Fruit fly (Drosophila melanogaster) whole organism, embryonic: ENCODE results near the gene P5cr-2.
A peak's percentile ranks its signal among the peaks of the same experiment; 100 is the strongest.

Experiments used
- CG10267 ChIP-seq: fragments of 200-800 bp; sonication (Bioruptor generic); optimal IDR thresholded peaks from 2 replicates; lab custom pipeline; 2018; ENCODE audit warnings: missing biosample characterization, mild to moderate bottlenecking, missing genetic modification characterization, moderate library complexity
- CG11085 ChIP-seq: fragments of 200-800 bp; sonication (Bioruptor generic); IDR thresholded peaks from 2 replicates; pipeline ENCODE4 v1.3.6; 2022; ENCODE audit warnings: missing biosample characterization, missing genetic modification characterization
- CG12236 ChIP-seq: fragments of 200-800 bp; sonication (Bioruptor generic); optimal IDR thresholded peaks from 2 replicates; lab custom pipeline; 2016; ENCODE audit warnings: missing biosample characterization, missing genetic modification characterization
- CG12942 ChIP-seq: fragments of 200-800 bp; sonication (Bioruptor generic); optimal IDR thresholded peaks from 3 replicates; lab custom pipeline; 2016; ENCODE audit warnings: missing biosample characterization, missing genetic modification characterization
- CG13894 ChIP-seq: fragments of 200-800 bp; sonication (Bioruptor generic); optimal IDR thresholded peaks from 3 replicates; lab custom pipeline; 2018; ENCODE audit warnings: missing biosample characterization, mild to moderate bottlenecking, missing genetic modification characterization, moderate library complexity
- CG14710 ChIP-seq: fragments of 200-800 bp; sonication (Bioruptor generic); optimal IDR thresholded peaks from 3 replicates; lab custom pipeline; 2019; ENCODE audit warnings: missing biosample characterization, mild to moderate bottlenecking, missing genetic modification characterization, moderate library complexity
- CG15269 ChIP-seq: fragments of 200-800 bp; sonication (Bioruptor generic); optimal IDR thresholded peaks from 2 replicates; lab custom pipeline; 2018; ENCODE audit warnings: missing biosample characterization, mild to moderate bottlenecking, missing genetic modification characterization, moderate library complexity
- CG2116 ChIP-seq: fragments of 200-800 bp; sonication (Bioruptor generic); optimal IDR thresholded peaks from 3 replicates; lab custom pipeline; 2018; ENCODE audit warnings: missing biosample characterization, mild to moderate bottlenecking, missing genetic modification characterization
- CG2199 ChIP-seq: fragments of 200-800 bp; sonication (Bioruptor generic); IDR thresholded peaks from 3 replicates; pipeline ENCODE4 v1.3.6; 2022; ENCODE audit warnings: missing biosample characterization, missing genetic modification characterization
- CG32767 ChIP-seq: fragments of 200-800 bp; sonication (Bioruptor generic); IDR thresholded peaks from 2 replicates; pipeline ENCODE4 v1.3.6; 2022; ENCODE audit warnings: missing biosample characterization, missing genetic modification characterization
- CG34422 ChIP-seq: fragments of 200-800 bp; sonication (Bioruptor generic); IDR thresholded peaks from 3 replicates; pipeline ENCODE4 v1.3.6; 2022; ENCODE audit warnings: missing biosample characterization, missing genetic modification characterization
- CG7271 ChIP-seq: fragments of 200-800 bp; sonication (Bioruptor generic); optimal IDR thresholded peaks from 2 replicates; lab custom pipeline; 2018; ENCODE audit warnings: missing biosample characterization, mild to moderate bottlenecking, missing genetic modification characterization, moderate library complexity
- CG7372 ChIP-seq: fragments of 200-800 bp; sonication (Bioruptor generic); IDR thresholded peaks from 2 replicates; pipeline ENCODE4 v1.3.6; 2022; ENCODE audit warnings: missing biosample characterization, missing genetic modification characterization
- CG7786 ChIP-seq: fragments of 200-800 bp; sonication (Bioruptor generic); optimal IDR thresholded peaks from 2 replicates; lab custom pipeline; 2016; ENCODE audit warnings: missing biosample characterization, missing genetic modification characterization
- CG8388 ChIP-seq: fragments of 200-800 bp; sonication (Bioruptor generic); optimal IDR thresholded peaks from 2 replicates; lab custom pipeline; 2019; ENCODE audit warnings: missing biosample characterization, mild to moderate bottlenecking, missing genetic modification characterization, moderate library complexity
- CG8478 ChIP-seq: fragments of >200 bp; optimal IDR thresholded peaks from 2 replicates; lab custom pipeline; 2018
- CG9817 ChIP-seq: fragments of 200-800 bp; sonication (Bioruptor generic); optimal IDR thresholded peaks from 2 replicates; lab custom pipeline; 2018; ENCODE audit warnings: missing biosample characterization, mild to moderate bottlenecking, missing genetic modification characterization, moderate library complexity
- Camta ChIP-seq: fragments of 200-800 bp; sonication (Bioruptor generic); optimal IDR thresholded peaks from 2 replicates; lab custom pipeline; 2016; ENCODE audit warnings: missing biosample characterization, missing genetic modification characterization
- Elba2 ChIP-seq: fragments of 200-800 bp; sonication (Bioruptor generic); optimal IDR thresholded peaks from 3 replicates; lab custom pipeline; 2016; ENCODE audit warnings: missing biosample characterization, missing genetic modification characterization
- Ets65A ChIP-seq: fragments of 200-800 bp; sonication (Bioruptor generic); peaks from one replicate; lab custom pipeline; 2016; ENCODE audit warnings: missing biosample characterization, missing genetic modification characterization
- GATAe ChIP-seq: fragments of 200-800 bp; sonication (Bioruptor generic); conservative IDR thresholded peaks from 2 replicates; pipeline ENCODE4 v1.3.6; 2022; ENCODE audit warnings: missing biosample characterization, missing genetic modification characterization
- Hr39 ChIP-seq: fragments of >200 bp; optimal IDR thresholded peaks from 2 replicates; lab custom pipeline; 2017
- MBD-R2 ChIP-seq: fragments of 200-800 bp; sonication (Bioruptor generic); IDR thresholded peaks from 2 replicates; pipeline ENCODE4 v1.3.6; 2022; ENCODE audit warnings: missing biosample characterization, missing genetic modification characterization
- Mes4 ChIP-seq: fragments of 200-800 bp; sonication (Bioruptor generic); optimal IDR thresholded peaks from 2 replicates; lab custom pipeline; 2016; ENCODE audit warnings: missing biosample characterization, missing genetic modification characterization
- Nf-YB ChIP-seq: fragments of 200-800 bp; sonication (Bioruptor generic); optimal IDR thresholded peaks from 3 replicates; lab custom pipeline; 2019; ENCODE audit warnings: missing biosample characterization, mild to moderate bottlenecking, missing genetic modification characterization, moderate library complexity
- NfI ChIP-seq: fragments of 200-800 bp; sonication (Bioruptor generic); optimal IDR thresholded peaks from 3 replicates; lab custom pipeline; 2018; ENCODE audit warnings: missing biosample characterization, mild to moderate bottlenecking, missing genetic modification characterization, moderate library complexity
- Oli ChIP-seq: fragments of 200-800 bp; sonication (Bioruptor generic); optimal IDR thresholded peaks from 2 replicates; lab custom pipeline; 2018; ENCODE audit warnings: missing biosample characterization, mild to moderate bottlenecking, missing genetic modification characterization, moderate library complexity
- Pdp1 ChIP-seq, 2 experiments: fragments of 200-800 bp; sonication (Bioruptor generic); optimal IDR thresholded peaks; 3 replicates each; lab custom pipeline; 2016; ENCODE audit warnings: missing biosample characterization in 2 of 2, missing genetic modification characterization in 2 of 2, mild to moderate bottlenecking in 1 of 2, moderate library complexity in 1 of 2
- Rx ChIP-seq: fragments of 200-800 bp; sonication (Bioruptor generic); IDR thresholded peaks from 2 replicates; pipeline ENCODE4 v1.3.6; 2022; ENCODE audit warnings: missing biosample characterization, missing genetic modification characterization
- Six4 ChIP-seq: fragments of 200-800 bp; sonication (Bioruptor generic); optimal IDR thresholded peaks from 2 replicates; lab custom pipeline; 2016; ENCODE audit warnings: missing biosample characterization, missing genetic modification characterization
- Sry-δ ChIP-seq: fragments of 200-800 bp; sonication (Bioruptor generic); optimal IDR thresholded peaks from 2 replicates; lab custom pipeline; 2016; ENCODE audit warnings: missing biosample characterization, missing genetic modification characterization
- Ssrp ChIP-seq: fragments of 200-800 bp; sonication (Bioruptor generic); optimal IDR thresholded peaks from 2 replicates; lab custom pipeline; 2018; ENCODE audit warnings: missing biosample characterization, mild to moderate bottlenecking, missing genetic modification characterization, moderate library complexity
- Stat92E ChIP-seq, 3 experiments: fragments of >200 bp in 2 of 3; fragments of 200-800 bp in 1 of 3; sonication (Bioruptor generic) in 1 of 3; optimal IDR thresholded peaks; 2 replicates each; lab custom pipeline; 2017 to 2019; ENCODE audit warnings: missing biosample characterization in 3 of 3, missing genetic modification characterization in 3 of 3, mild to moderate bottlenecking in 1 of 3, moderate library complexity in 1 of 3
- bbx ChIP-seq: fragments of 200-800 bp; sonication (Bioruptor generic); IDR thresholded peaks from 2 replicates; pipeline ENCODE4 v1.3.6; 2022; ENCODE audit warnings: missing biosample characterization, missing genetic modification characterization; ENCODE audit not compliant: partially characterized antibody
- bcd ChIP-seq: fragments of 200-800 bp; sonication (Bioruptor generic); optimal IDR thresholded peaks from 2 replicates; lab custom pipeline; 2017; ENCODE audit warnings: missing biosample characterization, mild to moderate bottlenecking, missing genetic modification characterization
- cg ChIP-seq: fragments of 200-800 bp; sonication (Bioruptor generic); optimal IDR thresholded peaks from 3 replicates; lab custom pipeline; 2019; ENCODE audit warnings: missing biosample characterization, mild to moderate bottlenecking, missing genetic modification characterization, moderate library complexity
- dan ChIP-seq: fragments of 200-800 bp; sonication (Bioruptor generic); IDR thresholded peaks from 2 replicates; pipeline ENCODE4 v1.3.6; 2022; ENCODE audit warnings: missing biosample characterization, missing genetic modification characterization
- dati ChIP-seq: fragments of 200-800 bp; sonication (Bioruptor generic); IDR thresholded peaks from 2 replicates; pipeline ENCODE4 v1.3.6; 2022; ENCODE audit warnings: missing biosample characterization, missing genetic modification characterization
- dimm ChIP-seq: fragments of 200-800 bp; sonication (Bioruptor generic); IDR thresholded peaks from 2 replicates; pipeline ENCODE4 v1.3.6; 2022; ENCODE audit warnings: missing biosample characterization, missing genetic modification characterization
- dmrt99B ChIP-seq: fragments of 200-800 bp; sonication (Bioruptor generic); optimal IDR thresholded peaks from 2 replicates; lab custom pipeline; 2018; ENCODE audit warnings: missing biosample characterization, mild to moderate bottlenecking, missing genetic modification characterization, moderate library complexity
- fd3F ChIP-seq: fragments of 200-800 bp; sonication (Bioruptor generic); optimal IDR thresholded peaks from 2 replicates; lab custom pipeline; 2018; ENCODE audit warnings: missing biosample characterization, mild to moderate bottlenecking, missing genetic modification characterization, moderate library complexity
- fru ChIP-seq: fragments of >200 bp; optimal IDR thresholded peaks from 2 replicates; lab custom pipeline; 2017
- jigr1 ChIP-seq: fragments of 200-800 bp; sonication (Bioruptor generic); IDR thresholded peaks from 3 replicates; pipeline ENCODE4 v1.3.6; 2022; ENCODE audit warnings: missing biosample characterization, missing genetic modification characterization
- luna ChIP-seq: fragments of 200-800 bp; sonication (Bioruptor generic); optimal IDR thresholded peaks from 2 replicates; lab custom pipeline; 2016; ENCODE audit warnings: missing biosample characterization, missing genetic modification characterization
- pros ChIP-seq: fragments of 200-800 bp; sonication (Bioruptor generic); optimal IDR thresholded peaks from 3 replicates; lab custom pipeline; 2019; ENCODE audit warnings: missing biosample characterization, mild to moderate bottlenecking, missing genetic modification characterization, moderate library complexity
- psq ChIP-seq: fragments of 200-800 bp; sonication (Bioruptor generic); optimal IDR thresholded peaks from 2 replicates; lab custom pipeline; 2017; ENCODE audit warnings: missing biosample characterization, missing genetic modification characterization
- ranshi ChIP-seq: fragments of 200-800 bp; sonication (Bioruptor generic); IDR thresholded peaks from 2 replicates; pipeline ENCODE4 v1.3.6; 2022; ENCODE audit warnings: missing biosample characterization, missing genetic modification characterization
- salm ChIP-seq: fragments of 200-800 bp; sonication (Bioruptor generic); optimal IDR thresholded peaks from 2 replicates; lab custom pipeline; 2018; ENCODE audit warnings: missing biosample characterization, mild to moderate bottlenecking, missing genetic modification characterization
- ssp ChIP-seq: fragments of 200-800 bp; sonication (Bioruptor generic); IDR thresholded peaks from 2 replicates; pipeline ENCODE4 v1.3.6; 2022; ENCODE audit warnings: missing biosample characterization, missing genetic modification characterization
- z ChIP-seq: fragments of 200-800 bp; sonication (Bioruptor generic); IDR thresholded peaks from 3 replicates; pipeline ENCODE4 v1.3.6; 2022; ENCODE audit warnings: missing biosample characterization, missing genetic modification characterization
- zfh2 ChIP-seq: fragments of 200-800 bp; sonication (Bioruptor generic); optimal IDR thresholded peaks from 2 replicates; lab custom pipeline; 2016; ENCODE audit warnings: missing biosample characterization, missing genetic modification characterization

P5cr-2 gene

DNA sequence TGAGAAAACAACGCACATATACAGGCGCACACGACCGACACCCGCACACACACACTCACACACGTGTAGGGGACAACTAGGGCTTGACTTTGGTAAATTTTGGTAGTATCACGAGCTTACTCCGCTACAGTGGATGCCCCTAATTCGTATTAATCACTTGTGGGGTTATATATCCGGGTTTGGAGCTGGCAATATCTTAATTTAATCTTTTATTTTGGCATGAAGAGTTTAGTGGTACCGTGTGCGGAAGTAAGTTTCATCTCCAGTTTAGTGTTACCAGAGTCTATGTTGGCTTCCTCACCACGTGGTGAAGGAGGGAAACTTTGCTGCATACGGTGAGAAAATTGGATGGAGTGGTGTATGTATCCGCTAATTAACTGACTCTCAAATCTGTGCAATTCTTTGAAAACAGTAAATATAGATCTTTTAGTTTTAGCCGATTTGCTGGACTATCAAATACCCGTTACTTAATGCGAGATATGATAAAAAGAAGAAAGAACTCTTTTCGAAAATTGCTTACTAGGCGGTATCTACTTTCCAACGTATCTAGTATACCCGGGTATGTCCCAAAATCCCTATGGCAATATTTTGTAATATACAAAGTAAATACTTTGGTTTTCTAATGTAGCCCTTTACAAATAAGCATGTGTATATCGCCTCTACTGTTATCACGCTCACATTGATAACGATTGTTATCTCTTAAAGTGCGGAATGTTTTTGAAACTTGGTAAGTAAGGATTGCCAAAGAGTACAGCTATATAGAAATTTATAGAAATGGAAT is at the start of gene P5cr-2, which contains the start of gene CG5823 (continued):
- TF ChIP-seq ranshi (peak; percentile 38), CG8388 (no peak), CG9817 (tag; lab: Kevin White, UChicago) (no peak), CG7372 (GFP tag; lab: Robert Waterston, UW) (peak; percentile 36), Camta (GFP tag; lab: Kevin White, UChicago) (peak; percentile 48), bcd (GFP tag; lab: Kevin White, UChicago) (peak; percentile 49), fru (lab: Kevin White, UChicago) (no peak), dimm (GFP tag; lab: Robert Waterston, UW) (peak; percentile 41; the same call in 1 of the 2 replicates), fd3F (peak; percentile 54), NfI (GFP tag; lab: Kevin White, UChicago) (peak; percentile 35), CG12236 (GFP tag; lab: Kevin White, UChicago) (peak; percentile 75), CG32767 (no peak), MBD-R2 (GFP tag; lab: Robert Waterston, UW) (peak; percentile 62), CG2116 (GFP tag; lab: Kevin White, UChicago) (peak; percentile 63), CG13894 (tag; lab: Kevin White, UChicago) (no peak), CG15269 (tag; lab: Kevin White, UChicago) (no peak), ssp (no peak), dati (GFP tag; lab: Robert Waterston, UW) (no peak), Six4 (no peak), CG8478 (lab: Kevin White, UChicago) (peak; percentile 86), CG7786 (GFP tag; lab: Kevin White, UChicago) (peak; percentile 75), Pdp1 (GFP tag; optimal IDR thresholded peaks at IDR 0.05; lab: Kevin White, UChicago) (peak; percentile 0 to 50), zfh2 (GFP tag; lab: Kevin White, UChicago) (no peak), luna (GFP tag; lab: Kevin White, UChicago) (peak; percentile 28), psq (peak; percentile 9), Stat92E (GFP tag; optimal IDR thresholded peaks at IDR 0.05; lab: Kevin White, UChicago) (peak in 1 of 3 experiments; percentile 7), cg (GFP tag; lab: Kevin White, UChicago) (peak; percentile 92), pros (GFP tag; lab: Kevin White, UChicago) (no peak), CG10267 (tag; lab: Kevin White, UChicago) (peak; percentile 46), Nf-YB (no peak), GATAe (no peak; the same call in 1 of the 2 replicates), Elba2 (GFP tag; lab: Kevin White, UChicago) (peak; percentile 56), CG34422 (GFP tag; lab: Robert Waterston, UW) (peak; percentile 58), Ssrp (tag; lab: Kevin White, UChicago) (no peak), dmrt99B (no peak), CG7271 (tag; lab: Kevin White, UChicago) (no peak), CG2199 (peak; percentile 68; the same call in 2 of the 3 replicates), Rx (no peak), Ets65A (GFP tag; lab: Kevin White, UChicago) (peak; percentile 89), CG14710 (tag; lab: Kevin White, UChicago) (peak; percentile 69), Oli (tag; lab: Kevin White, UChicago) (no peak), salm (tag; lab: Kevin White, UChicago) (no peak), CG12942 (GFP tag; lab: Kevin White, UChicago) (peak; percentile 47), Hr39 (lab: Kevin White, UChicago) (no peak), jigr1 (GFP tag; lab: Robert Waterston, UW) (no peak), Mes4 (peak; percentile 79), z (GFP tag; lab: Robert Waterston, UW) (peak; percentile 80), bbx (GFP tag; lab: Robert Waterston, UW) (peak; percentile 43), CG11085 (GFP tag; lab: Robert Waterston, UW) (no peak), dan (no peak), Sry-δ (GFP tag; lab: Kevin White, UChicago) (peak; percentile 84)
